Worm (Caenorhabditis elegans) whole organism, L3 larva: ENCODE measurements around the gene F17E5.2.

Experiments
- ZK546.5 ChIP-seq: sonication (generic microtip); optimal IDR thresholded peaks from 2 replicates; lab custom pipeline; 2017; ENCODE audit warnings: missing biosample characterization, missing genetic modification characterization
- aly-2 ChIP-seq: fragments of 150-350 bp; optimal IDR thresholded peaks from 2 replicates; lab custom pipeline; 2014; ENCODE audit warnings: missing biosample characterization, missing genetic modification characterization
- ceh-16 ChIP-seq: sonication (generic microtip); optimal IDR thresholded peaks from 2 replicates; lab custom pipeline; 2017; ENCODE audit warnings: missing biosample characterization, missing genetic modification characterization
- ceh-28 ChIP-seq: fragments of 150-350 bp; optimal IDR thresholded peaks from 2 replicates; lab custom pipeline; 2014; ENCODE audit warnings: missing biosample characterization, missing genetic modification reagents, missing genetic modification characterization
- ceh-82 ChIP-seq: fragments of 150-350 bp; optimal IDR thresholded peaks from 2 replicates; lab custom pipeline; 2014; ENCODE audit warnings: missing biosample characterization, missing genetic modification characterization
- ceh-9 ChIP-seq: sonication (generic microtip); optimal IDR thresholded peaks from 2 replicates; lab custom pipeline; 2018; ENCODE audit warnings: missing biosample characterization, missing genetic modification characterization
- daf-12 ChIP-seq: fragments of 150-350 bp; optimal IDR thresholded peaks from 2 replicates; lab custom pipeline; 2014; ENCODE audit warnings: missing biosample characterization, missing genetic modification reagents, missing genetic modification characterization
- egl-27 ChIP-seq: sonication (generic microtip); optimal IDR thresholded peaks from 4 replicates; lab custom pipeline; 2017; ENCODE audit warnings: missing biosample characterization, missing genetic modification reagents, missing genetic modification characterization
- egl-5 ChIP-seq: fragments of 150-350 bp; optimal IDR thresholded peaks from 2 replicates; lab custom pipeline; 2017; ENCODE audit warnings: missing biosample characterization, missing genetic modification reagents, missing genetic modification characterization, inconsistent platforms
- elt-2 ChIP-seq: sonication (generic microtip); optimal IDR thresholded peaks from 2 replicates; lab custom pipeline; 2016; ENCODE audit warnings: missing genetic modification reagents, mild to moderate bottlenecking, missing genetic modification characterization, missing compliant biosample characterization
- fkh-2 ChIP-seq: fragments of 150-350 bp; optimal IDR thresholded peaks from 2 replicates; lab custom pipeline; 2014; ENCODE audit warnings: missing biosample characterization, missing genetic modification reagents, missing genetic modification characterization
- fos-1 ChIP-seq: fragments of 150-350 bp; optimal IDR thresholded peaks from 2 replicates; lab custom pipeline; 2014; ENCODE audit warnings: missing biosample characterization, missing genetic modification characterization
- hmg-11 ChIP-seq: sonication (generic microtip); optimal IDR thresholded peaks from 2 replicates; lab custom pipeline; 2016; ENCODE audit warnings: missing genetic modification characterization, missing compliant biosample characterization
- jun-1 ChIP-seq: fragments of 150-350 bp; optimal IDR thresholded peaks from 2 replicates; lab custom pipeline; 2014; ENCODE audit warnings: missing biosample characterization, missing genetic modification reagents, missing genetic modification characterization
- lin-15B ChIP-seq: fragments of 150-350 bp; optimal IDR thresholded peaks from 2 replicates; lab custom pipeline; 2014; ENCODE audit warnings: missing biosample characterization, missing genetic modification characterization
- lin-39 ChIP-seq: fragments of 150-350 bp; optimal IDR thresholded peaks from 2 replicates; lab custom pipeline; 2018; ENCODE audit warnings: missing biosample characterization, missing genetic modification reagents, missing genetic modification characterization
- lsy-12 ChIP-seq: sonication (generic microtip); optimal IDR thresholded peaks from 2 replicates; lab custom pipeline; 2016; ENCODE audit warnings: mild to moderate bottlenecking, missing genetic modification characterization, missing compliant biosample characterization
- mml-1 ChIP-seq: fragments of 150-350 bp; sonication (generic microtip); optimal IDR thresholded peaks from 3 replicates; lab custom pipeline; 2014; ENCODE audit warnings: missing biosample characterization, missing genetic modification characterization
- nhr-11 ChIP-seq: fragments of 150-350 bp; optimal IDR thresholded peaks from 2 replicates; lab custom pipeline; 2014; ENCODE audit warnings: missing biosample characterization, missing genetic modification characterization
- nhr-23 ChIP-seq: fragments of 150-350 bp; optimal IDR thresholded peaks from 2 replicates; lab custom pipeline; 2014; ENCODE audit warnings: missing biosample characterization, missing genetic modification reagents, missing genetic modification characterization
- nhr-237 ChIP-seq: fragments of 150-350 bp; optimal IDR thresholded peaks from 2 replicates; lab custom pipeline; 2014; ENCODE audit warnings: missing biosample characterization, missing genetic modification characterization
- nhr-25 ChIP-seq: sonication (generic microtip); optimal IDR thresholded peaks from 2 replicates; lab custom pipeline; 2017; ENCODE audit warnings: missing biosample characterization, missing genetic modification characterization
- nhr-43 ChIP-seq: sonication (generic microtip); optimal IDR thresholded peaks from 2 replicates; lab custom pipeline; 2016; ENCODE audit warnings: mild to moderate bottlenecking, missing genetic modification characterization, missing compliant biosample characterization; ENCODE audit not compliant: poor library complexity, severe bottlenecking
- nhr-67 ChIP-seq: fragments of 150-350 bp; optimal IDR thresholded peaks from 2 replicates; lab custom pipeline; 2014; ENCODE audit warnings: missing biosample characterization, missing genetic modification characterization
- nhr-76 ChIP-seq: fragments of 150-350 bp; sonication (generic microtip); optimal IDR thresholded peaks from 5 replicates; lab custom pipeline; 2014; ENCODE audit warnings: missing biosample characterization, missing genetic modification characterization
- nhr-77 ChIP-seq: fragments of 150-350 bp; optimal IDR thresholded peaks from 2 replicates; lab custom pipeline; 2014; ENCODE audit warnings: missing biosample characterization, missing genetic modification characterization
- pha-4 ChIP-seq: fragments of 150-350 bp; optimal IDR thresholded peaks from 2 replicates; lab custom pipeline; 2014; ENCODE audit warnings: missing biosample characterization, missing genetic modification reagents, missing genetic modification characterization
- pqm-1 ChIP-seq: fragments of 150-350 bp; optimal IDR thresholded peaks from 2 replicates; lab custom pipeline; 2017; ENCODE audit warnings: missing biosample characterization, missing genetic modification characterization, inconsistent platforms
- sea-2 ChIP-seq: fragments of 150-350 bp; sonication (generic microtip); optimal IDR thresholded peaks from 4 replicates; lab custom pipeline; 2014; ENCODE audit warnings: missing biosample characterization, missing genetic modification reagents, missing genetic modification characterization
- snpc-4 ChIP-seq: fragments of 150-350 bp; optimal IDR thresholded peaks from 2 replicates; lab custom pipeline; 2014; ENCODE audit warnings: missing biosample characterization, missing genetic modification characterization
- tbx-2 ChIP-seq: sonication (generic microtip); optimal IDR thresholded peaks from 2 replicates; lab custom pipeline; 2016; ENCODE audit warnings: mild to moderate bottlenecking, missing genetic modification characterization, missing compliant biosample characterization
- unc-39 ChIP-seq: sonication (generic microtip); optimal IDR thresholded peaks from 4 replicates; lab custom pipeline; 2017; ENCODE audit warnings: missing biosample characterization, missing genetic modification characterization
- unc-62 ChIP-seq: fragments of 150-350 bp; sonication (generic microtip); optimal IDR thresholded peaks from 4 replicates; lab custom pipeline; 2014; ENCODE audit warnings: missing biosample characterization, missing genetic modification reagents, missing genetic modification characterization
- zag-1 ChIP-seq: fragments of 150-350 bp; optimal IDR thresholded peaks from 2 replicates; lab custom pipeline; 2014; ENCODE audit warnings: missing biosample characterization, missing genetic modification characterization
- ztf-11 ChIP-seq: fragments of 150-350 bp; optimal IDR thresholded peaks from 2 replicates; lab custom pipeline; 2014; ENCODE audit warnings: missing biosample characterization, missing genetic modification characterization
- ztf-4 ChIP-seq: fragments of 150-350 bp; optimal IDR thresholded peaks from 2 replicates; lab custom pipeline; 2014; ENCODE audit warnings: missing biosample characterization, missing genetic modification characterization

Gene F17E5.2

ce11 chrX:12425427-12425826 lies 31.4 kb downstream of the F17E5.2 start, which contains the start of gene T24D3.2 (continued):
- TF ChIP-seq nhr-11 (no peak), zag-1 (no peak), mml-1 (no peak), jun-1 (tag; lab: Kevin White, UChicago) (no peak), tbx-2 (tag; lab: Kevin White, UChicago) (peak; percentile 30), snpc-4 (no peak), ztf-4 (tag; lab: Kevin White, UChicago) (no peak), ceh-82 (tag; lab: Kevin White, UChicago) (no peak), nhr-25 (tag; lab: Kevin White, UChicago) (peak; percentile 70), egl-27 (tag; lab: Kevin White, UChicago) (peak; percentile 12), egl-5 (no peak), aly-2 (tag; lab: Kevin White, UChicago) (no peak), nhr-77 (tag; lab: Kevin White, UChicago) (no peak), daf-12 (tag; lab: Kevin White, UChicago) (no peak), nhr-23 (peak; percentile 80), ceh-28 (tag; lab: Kevin White, UChicago) (peak; percentile 61)

- TF ChIP-seq sea-2: no peak
- no peak for TF ChIP-seq unc-62 (GFP tag; lab: Kevin White, UChicago)
- TF ChIP-seq egl-5: no peak
- TF ChIP-seq ceh-16 (tag; lab: Kevin White, UChicago): no peak
- TF ChIP-seq nhr-237 (tag; lab: Kevin White, UChicago): no peak
- TF ChIP-seq fkh-2 (tag; lab: Kevin White, UChicago): no peak
- TF ChIP-seq pha-4: no peak
- TF ChIP-seq lsy-12: no peak
- no peak for TF ChIP-seq ztf-11
- TF ChIP-seq lin-15B (tag; lab: Kevin White, UChicago): no peak
- no peak for TF ChIP-seq ZK546.5 (tag; lab: Kevin White, UChicago)
- no peak for TF ChIP-seq daf-12 (tag; lab: Kevin White, UChicago)
- TF ChIP-seq tbx-2 (tag; lab: Kevin White, UChicago): no peak
- TF ChIP-seq mml-1: no peak
These were observed 36.3 kb downstream of the F17E5.2 start, which contains the start of gene med-1 for ce11 chrX:12430309-12430708. Gene med-1, plus strand, starts transcription at chrX:12430609.

- TF ChIP-seq nhr-25 (tag; lab: Kevin White, UChicago) (no peak), pha-4 (peak; percentile 86), ceh-9 (tag; lab: Kevin White, UChicago) (no peak)
These were observed 40.0 kb downstream of the F17E5.2 start, which contains the start of gene tsct-1 for ce11 chrX:12434086-12434485. Gene tsct-1, plus strand, starts transcription at chrX:12434097.

ce11 chrX:12435246-12435645 lies 41.2 kb downstream of the F17E5.2 start:
- TF ChIP-seq pqm-1 (tag; lab: Kevin White, UChicago): peak; percentile 22
- no peak for TF ChIP-seq hmg-11 (tag; lab: Kevin White, UChicago)
- no peak for TF ChIP-seq fos-1 (tag; lab: Kevin White, UChicago)
- TF ChIP-seq zag-1: no peak
- TF ChIP-seq elt-2 (tag; lab: Kevin White, UChicago): peak; percentile 41
- no peak for TF ChIP-seq nhr-76 (tag; lab: Kevin White, UChicago)
- no peak for TF ChIP-seq nhr-67 (tag; lab: Kevin White, UChicago)
- no peak for TF ChIP-seq nhr-77 (tag; lab: Kevin White, UChicago)
- TF ChIP-seq nhr-43 (tag; lab: Kevin White, UChicago): no peak
- TF ChIP-seq lin-39 (tag; lab: Kevin White, UChicago): no peak
- peak; percentile 56 for TF ChIP-seq pha-4
- TF ChIP-seq mml-1: no peak

- no peak for TF ChIP-seq ztf-11
- TF ChIP-seq lin-39 (tag; lab: Kevin White, UChicago): peak; percentile 30
- TF ChIP-seq sea-2: no peak
- TF ChIP-seq unc-39 (tag; lab: Kevin White, UChicago): no peak
- TF ChIP-seq fkh-2 (tag; lab: Kevin White, UChicago): no peak
- peak; percentile 51 for TF ChIP-seq pha-4
- TF ChIP-seq, all 47 proteins: peak for 2
These were observed 42.4 kb downstream of the F17E5.2 start for ce11 chrX:12436486-12436885.
